Worm (Caenorhabditis elegans): ENCODE results near the gene npr-10.

Gene npr-10

ce11 chrX:13061366-13061765, 28.9 kb upstream of the npr-10 start:
- TF ChIP-seq ztf-28 (GFP tag; IDR thresholded peaks at IDR 0.05) (no peak), ztf-6 (GFP tag; IDR thresholded peaks at IDR 0.05) (no peak), lin-26 (GFP tag; IDR thresholded peaks at IDR 0.05) (no peak), tbx-9 (tag; optimal IDR thresholded peaks at IDR 0.05; ENCODE audit: borderline replicate concordance) (no peak), ceh-91 (GFP tag; IDR thresholded peaks at IDR 0.05) (no peak), hsf-1 (GFP tag; IDR thresholded peaks at IDR 0.05) (no peak), F55B11.4 (tag; optimal IDR thresholded peaks at IDR 0.05; ENCODE audit: borderline replicate concordance, insufficient read depth) (no peak)

- TF ChIP-seq cebp-2 (GFP tag; IDR thresholded peaks at IDR 0.05) (no peak), nhr-80 (tag; optimal IDR thresholded peaks at IDR 0.05) (peak; percentile 82), snpc-1.1 (tag; optimal IDR thresholded peaks at IDR 0.05; ENCODE audit: insufficient read depth) (no peak)
These were observed 27.5 kb upstream of the npr-10 start for ce11 chrX:13059984-13060383.

- TF ChIP-seq F49E8.2 (tag; optimal IDR thresholded peaks at IDR 0.05; ENCODE audit: insufficient read depth), result no peak
- TF ChIP-seq zfh-2 (GFP tag; conservative IDR thresholded peaks at IDR 0.05), result no peak
- TF ChIP-seq somi-1 (GFP tag; optimal IDR thresholded peaks at IDR 0.05), result no peak
- TF ChIP-seq ceh-91 (GFP tag; IDR thresholded peaks at IDR 0.05), result no peak
- TF ChIP-seq let-526 (GFP tag; IDR thresholded peaks at IDR 0.05), result no peak
- no peak for TF ChIP-seq nhr-27 (tag; optimal IDR thresholded peaks at IDR 0.05)
- no peak for TF ChIP-seq lsy-27 (tag; optimal IDR thresholded peaks at IDR 0.05; ENCODE audit: borderline replicate concordance, insufficient read depth)
- TF ChIP-seq F33H1.4 (GFP tag; IDR thresholded peaks at IDR 0.05), result no peak
- no peak for TF ChIP-seq aptf-2 (GFP tag; conservative IDR thresholded peaks at IDR 0.05)
- no peak for TF ChIP-seq pha-4 (tag; optimal IDR thresholded peaks at IDR 0.05)
- no peak for TF ChIP-seq ztf-22 (GFP tag; optimal IDR thresholded peaks at IDR 0.05)
These were observed 23.1 kb upstream of the npr-10 start, which contains the start of gene K03A11.6 for ce11 chrX:13055560-13055959. Gene K03A11.6, plus strand, starts transcription at chrX:13055860.

- no peak for TF ChIP-seq mxl-1 (tag; optimal IDR thresholded peaks at IDR 0.05)
- TF ChIP-seq snpc-1.1 (tag; optimal IDR thresholded peaks at IDR 0.05; ENCODE audit: insufficient read depth), result no peak
- TF ChIP-seq let-526 (GFP tag; IDR thresholded peaks at IDR 0.05), result no peak
- no peak for TF ChIP-seq chd-7 (tag; optimal IDR thresholded peaks at IDR 0.05)
- no peak for TF ChIP-seq F10E7.11 (tag; optimal IDR thresholded peaks at IDR 0.05)
- TF ChIP-seq nfyb-1 (GFP tag; IDR thresholded peaks at IDR 0.05), result no peak
- TF ChIP-seq egl-44 (GFP tag; IDR thresholded peaks at IDR 0.05), result no peak
- no peak for TF ChIP-seq let-607 (tag; optimal IDR thresholded peaks at IDR 0.05)
- no peak for TF ChIP-seq ztf-18 (tag; optimal IDR thresholded peaks at IDR 0.05)
- no peak for TF ChIP-seq C17E4.6 (GFP tag; IDR thresholded peaks at IDR 0.05)
- TF ChIP-seq cebp-1 (GFP tag; IDR thresholded peaks at IDR 0.05), result no peak
- no peak for TF ChIP-seq cebp-1 (tag; optimal IDR thresholded peaks at IDR 0.05)
- no peak for TF ChIP-seq attf-6 (GFP tag; IDR thresholded peaks at IDR 0.05)
- TF ChIP-seq Y56A3A.18 (GFP tag; IDR thresholded peaks at IDR 0.05), result no peak
- no peak for TF ChIP-seq ccch-3 (GFP tag; optimal IDR thresholded peaks at IDR 0.05)
- TF ChIP-seq madf-10 (tag; optimal IDR thresholded peaks at IDR 0.05), result no peak
- TF ChIP-seq bed-1 (GFP tag; IDR thresholded peaks at IDR 0.05), result no peak
- no peak for TF ChIP-seq nfya-1 (tag; optimal IDR thresholded peaks at IDR 0.05; ENCODE audit: borderline replicate concordance, insufficient read depth)
- TF ChIP-seq ceh-58 (GFP tag; IDR thresholded peaks at IDR 0.05), result no peak
- TF ChIP-seq lag-1 (GFP tag; IDR thresholded peaks at IDR 0.05), result no peak
- TF ChIP-seq dox-1 (GFP tag; IDR thresholded peaks at IDR 0.05), result no peak
These were observed 18.9 kb upstream of the npr-10 start, which contains the start of gene K03A11.1 for ce11 chrX:13051405-13051804. Gene K03A11.1, plus strand, starts transcription at chrX:13051705.
